Fruit fly (Drosophila melanogaster) whole organism: Measurements from ENCODE around the gene piwi.

Experiments
- CG8478 ChIP-seq: fragments of >200 bp; optimal IDR thresholded peaks from 2 replicates; lab custom pipeline; 2018; ENCODE audit warnings: inconsistent platforms
- EcR ChIP-seq, 2 experiments: fragments of >200 bp; optimal IDR thresholded peaks; 2 replicates each; lab custom pipeline; 2017; ENCODE audit warnings: missing biosample characterization in 2 of 2, missing genetic modification characterization in 2 of 2, missing genetic modification reagents in 2 of 2
- pan ChIP-seq: fragments of >200 bp; optimal IDR thresholded peaks from 2 replicates; lab custom pipeline; 2017
- psq ChIP-seq: fragments of >200 bp; optimal IDR thresholded peaks from 2 replicates; lab custom pipeline; 2017
- usp ChIP-seq: fragments of >200 bp; optimal IDR thresholded peaks from 2 replicates; lab custom pipeline; 2017; ENCODE audit warnings: missing biosample characterization, missing genetic modification characterization, mixed read lengths

DNA sequence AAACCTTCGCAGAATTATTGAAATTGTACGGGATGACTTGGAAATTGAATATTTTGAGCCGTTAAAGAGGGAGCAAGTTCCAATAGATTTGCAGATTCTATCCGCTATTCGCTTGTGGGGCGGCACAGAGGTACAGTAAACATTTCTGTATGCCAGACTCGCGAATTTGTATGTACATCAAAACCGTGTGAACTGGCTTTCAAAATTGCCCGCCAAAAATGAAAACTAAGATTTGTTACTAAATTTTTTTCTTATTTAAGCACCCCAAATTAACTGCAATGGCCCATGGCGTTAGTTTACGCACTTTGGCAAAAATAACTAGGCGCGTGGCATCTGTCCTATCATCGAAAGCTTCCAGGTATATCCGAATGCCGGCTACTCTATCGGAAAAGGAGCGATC, 806 bp upstream of the piwi start:
- TF ChIP-seq pan (lab: Kevin White, UChicago) (no peak), EcR (GFP tag; optimal IDR thresholded peaks at IDR 0.05; lab: Kevin White, UChicago) (no peak), psq (lab: Kevin White, UChicago) (no peak), CG8478 (lab: Kevin White, UChicago) (no peak), usp (GFP tag; lab: Kevin White, UChicago) (no peak)
